Fruit fly (Drosophila melanogaster) whole organism, embryonic: ENCODE data around the gene tbrd-1.

Source experiments
- Abd-B ChIP-seq: fragments of 200-800 bp; sonication (Bioruptor generic); optimal IDR thresholded peaks from 2 replicates; lab custom pipeline; 2018; ENCODE audit warnings: missing biosample characterization, mild to moderate bottlenecking, missing genetic modification characterization, moderate library complexity
- Ada2b ChIP-seq: fragments of 200-800 bp; sonication (Bioruptor generic); IDR thresholded peaks from 2 replicates; pipeline ENCODE4 v1.3.6; 2022; ENCODE audit warnings: missing biosample characterization, missing genetic modification characterization
- Aef1 ChIP-seq: fragments of 200-800 bp; sonication (Bioruptor generic); IDR thresholded peaks from 3 replicates; pipeline ENCODE4 v1.3.6; 2022; ENCODE audit warnings: missing biosample characterization, missing genetic modification characterization
- CG10147 ChIP-seq: fragments of 200-800 bp; sonication (Bioruptor generic); optimal IDR thresholded peaks from 2 replicates; lab custom pipeline; 2019; ENCODE audit warnings: missing biosample characterization, mild to moderate bottlenecking, missing genetic modification characterization, moderate library complexity
- CG10209 ChIP-seq: fragments of 200-800 bp; sonication (Bioruptor generic); optimal IDR thresholded peaks from 3 replicates; lab custom pipeline; 2017; ENCODE audit warnings: missing biosample characterization, mild to moderate bottlenecking, missing genetic modification characterization, missing genetic modification reagents
- CG10959 ChIP-seq: fragments of 200-800 bp; sonication (Bioruptor generic); IDR thresholded peaks from 2 replicates; pipeline ENCODE4 v1.3.6; 2022; ENCODE audit warnings: missing biosample characterization, missing genetic modification characterization
- CG13624 ChIP-seq: fragments of 200-800 bp; sonication (Bioruptor generic); optimal IDR thresholded peaks from 2 replicates; lab custom pipeline; 2016; ENCODE audit warnings: missing biosample characterization, missing genetic modification characterization
- CG15073 ChIP-seq: fragments of 200-800 bp; sonication (Bioruptor generic); optimal IDR thresholded peaks from 2 replicates; lab custom pipeline; 2016; ENCODE audit warnings: missing biosample characterization, missing genetic modification characterization
- CG15514 ChIP-seq: fragments of 200-800 bp; sonication (Bioruptor generic); optimal IDR thresholded peaks from 3 replicates; lab custom pipeline; 2017; ENCODE audit warnings: missing biosample characterization, missing genetic modification characterization, mild to moderate bottlenecking, moderate library complexity, missing genetic modification reagents
- CG16815 ChIP-seq: fragments of 200-800 bp; sonication (Bioruptor generic); optimal IDR thresholded peaks from 3 replicates; lab custom pipeline; 2017; ENCODE audit warnings: missing biosample characterization, mild to moderate bottlenecking, missing genetic modification characterization
- CG17568 ChIP-seq: fragments of 200-800 bp; sonication (Bioruptor generic); optimal IDR thresholded peaks from 2 replicates; lab custom pipeline; 2018; ENCODE audit warnings: missing biosample characterization, mild to moderate bottlenecking, missing genetic modification characterization, moderate library complexity
- CG17802 ChIP-seq: fragments of 200-800 bp; sonication (Bioruptor generic); optimal IDR thresholded peaks from 2 replicates; lab custom pipeline; 2018; ENCODE audit warnings: missing biosample characterization, mild to moderate bottlenecking, missing genetic modification characterization, moderate library complexity
- CG17912 ChIP-seq: fragments of 200-800 bp; sonication (Bioruptor generic); optimal IDR thresholded peaks from 2 replicates; lab custom pipeline; 2018; ENCODE audit warnings: missing biosample characterization, mild to moderate bottlenecking, missing genetic modification characterization
- CG18262 ChIP-seq: fragments of 200-800 bp; optimal IDR thresholded peaks from 3 replicates; lab custom pipeline; 2019; ENCODE audit warnings: missing biosample characterization, mild to moderate bottlenecking, missing genetic modification characterization, moderate library complexity
- CG2875 ChIP-seq: fragments of 200-800 bp; sonication (Bioruptor generic); optimal IDR thresholded peaks from 2 replicates; lab custom pipeline; 2017; ENCODE audit warnings: missing biosample characterization, mild to moderate bottlenecking, missing genetic modification characterization, missing genetic modification reagents
- CG3065 ChIP-seq: fragments of 200-800 bp; sonication (Bioruptor generic); optimal IDR thresholded peaks from 2 replicates; lab custom pipeline; 2016; ENCODE audit warnings: missing biosample characterization, missing genetic modification characterization
- CG31388 ChIP-seq: fragments of 200-800 bp; sonication (Bioruptor generic); optimal IDR thresholded peaks from 2 replicates; lab custom pipeline; 2016; ENCODE audit warnings: missing biosample characterization, missing genetic modification characterization
- CG4282 ChIP-seq: fragments of 200-800 bp; sonication (Bioruptor generic); optimal IDR thresholded peaks from 2 replicates; lab custom pipeline; 2016; ENCODE audit warnings: missing biosample characterization, missing genetic modification characterization
- CG4854 ChIP-seq: fragments of 200-800 bp; sonication (Bioruptor generic); optimal IDR thresholded peaks from 2 replicates; lab custom pipeline; 2016; ENCODE audit warnings: missing biosample characterization, missing genetic modification characterization, inconsistent platforms
- CG6654 ChIP-seq: fragments of 200-800 bp; sonication (Bioruptor generic); optimal IDR thresholded peaks from 2 replicates; lab custom pipeline; 2017; ENCODE audit warnings: missing biosample characterization, mild to moderate bottlenecking, missing genetic modification characterization
- CG8478 ChIP-seq: fragments of >200 bp; optimal IDR thresholded peaks from 2 replicates; lab custom pipeline; 2018
- CG9609 ChIP-seq: fragments of 200-800 bp; sonication (Bioruptor generic); optimal IDR thresholded peaks from 3 replicates; lab custom pipeline; 2016; ENCODE audit warnings: missing biosample characterization, missing genetic modification characterization
- Dek ChIP-seq: fragments of 200-800 bp; sonication (Bioruptor generic); optimal IDR thresholded peaks from 3 replicates; lab custom pipeline; 2019; ENCODE audit warnings: missing biosample characterization, mild to moderate bottlenecking, missing genetic modification characterization, moderate library complexity
- Elba2 ChIP-seq: fragments of 200-800 bp; sonication (Bioruptor generic); optimal IDR thresholded peaks from 3 replicates; lab custom pipeline; 2016; ENCODE audit warnings: missing biosample characterization, missing genetic modification characterization
- Fer1 ChIP-seq: fragments of 200-800 bp; sonication (Bioruptor generic); optimal IDR thresholded peaks from 2 replicates; lab custom pipeline; 2017; ENCODE audit warnings: missing biosample characterization, mild to moderate bottlenecking, missing genetic modification characterization
- MTF-1 ChIP-seq: fragments of 200-800 bp; sonication (Bioruptor generic); optimal IDR thresholded peaks from 2 replicates; lab custom pipeline; 2018; ENCODE audit warnings: missing biosample characterization, mild to moderate bottlenecking, missing genetic modification characterization, borderline replicate concordance
- Med ChIP-seq: fragments of 200-800 bp; sonication (Bioruptor generic); peaks from one replicate; lab custom pipeline; 2016; ENCODE audit warnings: missing biosample characterization, missing genetic modification characterization, mild to moderate bottlenecking, inconsistent platforms, moderate library complexity
- NFAT ChIP-seq: fragments of 200-800 bp; sonication (Bioruptor generic); IDR thresholded peaks from 2 replicates; pipeline ENCODE4 v1.3.6; 2022; ENCODE audit warnings: missing biosample characterization, missing genetic modification characterization
- Nf-YB ChIP-seq: fragments of 200-800 bp; sonication (Bioruptor generic); optimal IDR thresholded peaks from 3 replicates; lab custom pipeline; 2019; ENCODE audit warnings: missing biosample characterization, mild to moderate bottlenecking, missing genetic modification characterization, moderate library complexity
- Trl ChIP-seq, 3 experiments: fragments of >200 bp in 2 of 3; fragments of 200-800 bp in 1 of 3; sonication (Bioruptor generic) in 1 of 3; optimal IDR thresholded peaks; 2 replicates in 1 of 3; 3 replicates in 2 of 3; lab custom pipeline; 2016 to 2017; ENCODE audit warnings: missing biosample characterization in 1 of 3, missing genetic modification characterization in 1 of 3
- bcd ChIP-seq: fragments of 200-800 bp; sonication (Bioruptor generic); optimal IDR thresholded peaks from 2 replicates; lab custom pipeline; 2017; ENCODE audit warnings: missing biosample characterization, mild to moderate bottlenecking, missing genetic modification characterization
- cg ChIP-seq: fragments of 200-800 bp; sonication (Bioruptor generic); optimal IDR thresholded peaks from 3 replicates; lab custom pipeline; 2019; ENCODE audit warnings: missing biosample characterization, mild to moderate bottlenecking, missing genetic modification characterization, moderate library complexity
- chn ChIP-seq: fragments of 200-800 bp; sonication (Bioruptor generic); optimal IDR thresholded peaks from 2 replicates; lab custom pipeline; 2016; ENCODE audit warnings: missing biosample characterization, missing genetic modification characterization
- crc ChIP-seq: fragments of 200-800 bp; sonication (Bioruptor generic); optimal IDR thresholded peaks from 2 replicates; lab custom pipeline; 2016; ENCODE audit warnings: missing biosample characterization, missing genetic modification characterization
- crol ChIP-seq: fragments of 200-800 bp; sonication (Bioruptor generic); IDR thresholded peaks from 2 replicates; pipeline ENCODE4 v1.3.6; 2022; ENCODE audit warnings: missing biosample characterization, missing genetic modification characterization
- fd64A ChIP-seq: fragments of 200-800 bp; sonication (Bioruptor generic); optimal IDR thresholded peaks from 3 replicates; lab custom pipeline; 2018; ENCODE audit warnings: missing biosample characterization, mild to moderate bottlenecking, missing genetic modification characterization
- kah ChIP-seq: fragments of 200-800 bp; sonication (Bioruptor generic); optimal IDR thresholded peaks from 2 replicates; lab custom pipeline; 2018; ENCODE audit warnings: missing biosample characterization, mild to moderate bottlenecking, missing genetic modification characterization
- luna ChIP-seq: fragments of 200-800 bp; sonication (Bioruptor generic); optimal IDR thresholded peaks from 2 replicates; lab custom pipeline; 2016; ENCODE audit warnings: missing biosample characterization, missing genetic modification characterization
- org-1 ChIP-seq: fragments of 200-800 bp; sonication (Bioruptor generic); optimal IDR thresholded peaks from 2 replicates; lab custom pipeline; 2017; ENCODE audit warnings: missing biosample characterization, missing genetic modification characterization
- pnt ChIP-seq: fragments of 200-800 bp; sonication (Bioruptor generic); optimal IDR thresholded peaks from 3 replicates; lab custom pipeline; 2016; ENCODE audit warnings: missing biosample characterization, missing genetic modification characterization
- psq ChIP-seq: fragments of 200-800 bp; sonication (Bioruptor generic); optimal IDR thresholded peaks from 2 replicates; lab custom pipeline; 2017; ENCODE audit warnings: missing biosample characterization, missing genetic modification characterization
- repo ChIP-seq: fragments of 200-800 bp; sonication (Bioruptor generic); optimal IDR thresholded peaks from 2 replicates; lab custom pipeline; 2016; ENCODE audit warnings: missing biosample characterization, missing genetic modification characterization
- rib ChIP-seq: fragments of 200-800 bp; sonication (Bioruptor generic); IDR thresholded peaks from 2 replicates; pipeline ENCODE4 v1.3.6; 2022; ENCODE audit warnings: missing biosample characterization, missing genetic modification characterization
- stc ChIP-seq: fragments of 200-800 bp; sonication (Bioruptor generic); IDR thresholded peaks from 2 replicates; pipeline ENCODE4 v1.3.6; 2022; ENCODE audit warnings: missing biosample characterization, missing genetic modification characterization
- tap ChIP-seq: fragments of 200-800 bp; optimal IDR thresholded peaks from 3 replicates; lab custom pipeline; 2019; ENCODE audit warnings: missing biosample characterization, mild to moderate bottlenecking, missing genetic modification characterization, moderate library complexity
- trh ChIP-seq: fragments of 200-800 bp; sonication (Bioruptor generic); optimal IDR thresholded peaks from 2 replicates; lab custom pipeline; 2016; ENCODE audit warnings: missing biosample characterization, missing genetic modification characterization
- tx ChIP-seq: fragments of 200-800 bp; sonication (Bioruptor generic); optimal IDR thresholded peaks from 2 replicates; lab custom pipeline; 2016; ENCODE audit warnings: missing biosample characterization, missing genetic modification characterization
- vfl ChIP-seq: fragments of 200-800 bp; sonication (Bioruptor generic); optimal IDR thresholded peaks from 2 replicates; lab custom pipeline; 2016; ENCODE audit warnings: missing biosample characterization, missing genetic modification characterization
- vvl ChIP-seq: fragments of 200-800 bp; sonication (Bioruptor generic); IDR thresholded peaks from 2 replicates; pipeline ENCODE4 v1.3.6; 2022; ENCODE audit warnings: missing biosample characterization, missing genetic modification characterization

The tbrd-1 gene

DNA sequence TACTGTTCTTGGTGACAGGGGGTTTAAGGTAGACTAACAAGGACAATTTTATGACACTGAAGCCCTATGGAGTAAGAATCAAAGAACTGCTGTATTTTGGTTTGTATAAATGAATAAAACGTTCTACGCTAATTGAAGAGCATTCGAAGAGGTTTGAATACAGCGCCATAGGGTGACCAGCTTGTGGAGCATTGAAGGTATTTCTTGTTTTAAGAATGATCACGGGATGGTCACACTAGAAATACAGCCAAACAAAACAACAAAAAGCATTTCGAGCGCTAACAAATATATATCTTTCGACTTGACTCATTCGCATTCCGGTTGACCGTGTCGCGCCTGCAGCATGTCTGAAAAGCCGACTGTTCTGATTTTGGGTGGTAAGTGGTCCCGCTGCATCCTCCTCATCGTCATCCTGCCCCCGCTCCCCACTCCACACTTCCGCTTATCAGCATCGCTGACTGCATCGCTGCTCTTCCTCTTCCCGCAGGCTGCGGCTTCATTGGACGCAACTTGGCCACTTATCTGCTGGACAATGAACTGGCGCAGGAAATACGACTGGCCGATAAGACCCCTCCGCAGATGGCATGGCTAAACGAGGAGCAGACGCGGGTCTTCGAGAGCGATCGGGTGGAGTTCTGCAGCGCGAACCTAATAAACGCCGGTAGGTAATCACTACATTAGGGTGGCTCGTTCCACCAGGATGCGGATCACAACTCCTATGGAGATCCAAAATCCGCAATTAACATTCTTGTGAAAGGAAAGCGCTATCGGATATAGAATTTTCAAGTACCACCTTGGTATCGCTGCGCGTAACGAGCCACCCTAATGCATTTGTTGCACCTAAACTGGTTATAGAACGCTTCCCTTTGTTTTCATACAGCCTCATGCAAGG, 40.6 kb upstream of the tbrd-1 start, which contains the start of gene CG5854 (continued):
- TF ChIP-seq vfl = peak; percentile 1
- TF ChIP-seq CG10209 (GFP tag; lab: Kevin White, UChicago) = peak; percentile 68
- peak; percentile 74 for TF ChIP-seq CG2875
- TF ChIP-seq Aef1 (GFP tag; lab: Robert Waterston, UW) = peak; percentile 37; the same call in 2 of the 3 replicates
- TF ChIP-seq CG6654 (GFP tag; lab: Kevin White, UChicago) = peak; percentile 69
- TF ChIP-seq psq (GFP tag; lab: Kevin White, UChicago) = peak; percentile 40
- TF ChIP-seq Trl (optimal IDR thresholded peaks at IDR 0.05; lab: Kevin White, UChicago) = no peak
- TF ChIP-seq Trl (GFP tag; optimal IDR thresholded peaks at IDR 0.05; lab: Kevin White, UChicago) = peak; percentile 76
- TF ChIP-seq kah = no peak
- TF ChIP-seq org-1 = peak; percentile 73
- TF ChIP-seq Med (GFP tag; lab: Kevin White, UChicago) = peak; percentile 96
- TF ChIP-seq Elba2 (GFP tag; lab: Kevin White, UChicago) = no peak
- TF ChIP-seq Abd-B (GFP tag; lab: Kevin White, UChicago) = peak; percentile 33
- peak; percentile 80 for TF ChIP-seq CG18262
- peak; percentile 42; the same call in 1 of the 2 replicates for TF ChIP-seq CG10959 (GFP tag; lab: Robert Waterston, UW)
- TF ChIP-seq CG17912 = no peak
- peak; percentile 18 for TF ChIP-seq trh (GFP tag; lab: Kevin White, UChicago)
- TF ChIP-seq vvl (GFP tag; lab: Robert Waterston, UW) = peak; percentile 88
- peak; percentile 66 for TF ChIP-seq MTF-1 (GFP tag; lab: Kevin White, UChicago)
- TF ChIP-seq luna (GFP tag; lab: Kevin White, UChicago) = peak; percentile 50
- peak; percentile 28 for TF ChIP-seq CG13624 (GFP tag; lab: Kevin White, UChicago)
- no peak for TF ChIP-seq rib (GFP tag; lab: Robert Waterston, UW)
- peak; percentile 22 for TF ChIP-seq Dek (tag; lab: Kevin White, UChicago)
- peak; percentile 82 for TF ChIP-seq chn
- peak; percentile 74 for TF ChIP-seq repo (GFP tag; lab: Kevin White, UChicago)
- peak; percentile 55 for TF ChIP-seq CG17802
- peak; percentile 50 for TF ChIP-seq CG3065
- TF ChIP-seq tx (GFP tag; lab: Kevin White, UChicago) = peak; percentile 64
- peak; percentile 95 for TF ChIP-seq CG17568 (GFP tag; lab: Kevin White, UChicago)
- peak; percentile 53 for TF ChIP-seq fd64A (GFP tag; lab: Kevin White, UChicago)
- peak; percentile 78 for TF ChIP-seq crol (GFP tag; lab: Robert Waterston, UW)
- TF ChIP-seq NFAT (GFP tag; lab: Robert Waterston, UW) = no peak
- TF ChIP-seq CG8478 (lab: Kevin White, UChicago) = no peak
- TF ChIP-seq CG10147 (GFP tag; lab: Kevin White, UChicago) = peak; percentile 62
- TF ChIP-seq CG16815 (GFP tag; lab: Kevin White, UChicago) = peak; percentile 47
- peak; percentile 68 for TF ChIP-seq tap
- TF ChIP-seq CG4854 = no peak
- no peak for TF ChIP-seq CG31388
- no peak for TF ChIP-seq cg (GFP tag; lab: Kevin White, UChicago)
- TF ChIP-seq Ada2b (GFP tag; lab: Robert Waterston, UW) = peak; percentile 77
- TF ChIP-seq stc (GFP tag; lab: Robert Waterston, UW) = peak; percentile 82
- TF ChIP-seq CG15514 (GFP tag; lab: Kevin White, UChicago) = peak; percentile 68
- peak; percentile 64 for TF ChIP-seq Fer1 (GFP tag; lab: Kevin White, UChicago)
- TF ChIP-seq bcd (GFP tag; lab: Kevin White, UChicago) = peak; percentile 59
- TF ChIP-seq crc (GFP tag; lab: Kevin White, UChicago) = peak; percentile 44
- peak; percentile 48 for TF ChIP-seq pnt
- TF ChIP-seq CG4282 (GFP tag; lab: Kevin White, UChicago) = peak; percentile 60
- TF ChIP-seq CG15073 (GFP tag; lab: Kevin White, UChicago) = no peak
- peak; percentile 55 for TF ChIP-seq Nf-YB (GFP tag; lab: Kevin White, UChicago)
- peak; percentile 61 for TF ChIP-seq CG9609 (GFP tag; lab: Kevin White, UChicago)
